Worm (Caenorhabditis elegans): ENCODE data around the gene D1086.11.

DNA sequence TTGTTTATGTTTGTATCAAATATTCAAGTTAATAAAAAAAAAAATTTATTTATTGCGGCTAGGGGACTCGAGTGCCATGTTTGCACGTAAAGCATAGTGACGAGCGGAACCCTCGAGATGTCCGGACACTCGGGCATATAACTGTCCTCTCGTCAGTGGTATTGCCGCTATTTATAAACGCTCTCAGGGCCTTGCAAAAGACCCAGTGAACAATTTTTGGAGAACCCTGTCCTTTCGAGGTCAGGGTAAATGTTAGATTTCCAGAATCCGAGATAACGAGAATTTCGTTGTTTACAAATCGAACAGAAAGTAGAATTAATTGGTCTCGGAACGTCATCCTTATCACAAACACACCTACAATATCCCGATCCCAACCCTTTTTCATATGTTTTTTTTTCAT, 18.1 kb downstream of the D1086.11 start, which contains the start of gene D1086.3:
- TF ChIP-seq ztf-11 (tag; optimal IDR thresholded peaks at IDR 0.05): no peak
- TF ChIP-seq nhr-12 (tag; optimal IDR thresholded peaks at IDR 0.05): no peak
- TF ChIP-seq skn-1 (tag; optimal IDR thresholded peaks at IDR 0.05): no peak
- peak; percentile 97 for TF ChIP-seq snpc-4 (tag; optimal IDR thresholded peaks at IDR 0.05)
- no peak for TF ChIP-seq elt-3 (tag; optimal IDR thresholded peaks at IDR 0.05)
- no peak for TF ChIP-seq unc-55 (GFP tag; optimal IDR thresholded peaks at IDR 0.05)
- peak; percentile 39 for TF ChIP-seq nhr-21 (tag; optimal IDR thresholded peaks at IDR 0.05)
- no peak for TF ChIP-seq unc-39 (tag; optimal IDR thresholded peaks at IDR 0.05)
- TF ChIP-seq ama-1 (optimal IDR thresholded peaks at IDR 0.05): peak; percentile 91
- no peak for TF ChIP-seq ceh-82 (tag; optimal IDR thresholded peaks at IDR 0.05)

All from whole organism, L2 larva.